Fruit fly (Drosophila melanogaster) whole organism, prepupa: ENCODE measurements around the gene Hmbs.

Experiments
- CG10631 ChIP-seq: fragments of 200-800 bp; sonication (Bioruptor generic); optimal IDR thresholded peaks from 2 replicates; lab custom pipeline; 2016; ENCODE audit warnings: missing biosample characterization, missing genetic modification characterization
- CG10669 ChIP-seq: fragments of 200-800 bp; sonication (Bioruptor generic); optimal IDR thresholded peaks from 3 replicates; lab custom pipeline; 2018; ENCODE audit warnings: missing biosample characterization, mild to moderate bottlenecking, missing genetic modification characterization, moderate library complexity
- CG11762 ChIP-seq: fragments of 200-800 bp; sonication (Bioruptor generic); optimal IDR thresholded peaks from 3 replicates; lab custom pipeline; 2016; ENCODE audit warnings: missing biosample characterization, missing genetic modification characterization; ENCODE audit not compliant: insufficient read depth
- CG15336 ChIP-seq: fragments of 200-800 bp; sonication (Bioruptor generic); IDR thresholded peaks from 2 replicates; pipeline ENCODE4 v1.3.6; 2022; ENCODE audit warnings: missing biosample characterization, missing genetic modification characterization
- CG1621 ChIP-seq: fragments of 200-800 bp; sonication (Bioruptor generic); optimal IDR thresholded peaks from 3 replicates; lab custom pipeline; 2018; ENCODE audit warnings: missing biosample characterization, mild to moderate bottlenecking, missing genetic modification characterization
- CG16779 ChIP-seq: fragments of 200-800 bp; sonication (Bioruptor generic); optimal IDR thresholded peaks from 3 replicates; lab custom pipeline; 2017; ENCODE audit warnings: missing biosample characterization, mild to moderate bottlenecking, missing genetic modification characterization
- CG3032 ChIP-seq: fragments of 200-800 bp; optimal IDR thresholded peaks from 2 replicates; lab custom pipeline; 2019; ENCODE audit warnings: missing biosample characterization, mild to moderate bottlenecking, missing genetic modification characterization, moderate library complexity
- CG31627 ChIP-seq: fragments of 200-800 bp; sonication (Bioruptor generic); optimal IDR thresholded peaks from 3 replicates; lab custom pipeline; 2016; ENCODE audit warnings: missing biosample characterization, missing genetic modification characterization
- CG32006 ChIP-seq: fragments of 200-800 bp; sonication (Bioruptor generic); optimal IDR thresholded peaks from 3 replicates; lab custom pipeline; 2017; ENCODE audit warnings: missing biosample characterization, mild to moderate bottlenecking, missing genetic modification characterization
- CG34406 ChIP-seq: fragments of 200-800 bp; sonication (Bioruptor generic); optimal IDR thresholded peaks from 3 replicates; lab custom pipeline; 2016; ENCODE audit warnings: missing biosample characterization, missing genetic modification characterization
- CG3919 ChIP-seq: fragments of 200-800 bp; sonication (Bioruptor generic); optimal IDR thresholded peaks from 3 replicates; lab custom pipeline; 2016; ENCODE audit warnings: missing biosample characterization, missing genetic modification characterization
- CG4318 ChIP-seq: fragments of 200-800 bp; sonication (Bioruptor generic); optimal IDR thresholded peaks from 3 replicates; lab custom pipeline; 2017; ENCODE audit warnings: missing biosample characterization, mild to moderate bottlenecking, missing genetic modification characterization
- CG6163 ChIP-seq: fragments of 200-800 bp; sonication (Bioruptor generic); IDR thresholded peaks from 3 replicates; pipeline ENCODE4 v1.3.6; 2022; ENCODE audit warnings: missing biosample characterization, missing genetic modification characterization
- CG6276 ChIP-seq: fragments of 200-800 bp; sonication (Bioruptor generic); optimal IDR thresholded peaks from 2 replicates; lab custom pipeline; 2017; ENCODE audit warnings: missing biosample characterization, mild to moderate bottlenecking, missing genetic modification characterization
- CG6792 ChIP-seq: fragments of 200-800 bp; sonication (Bioruptor generic); optimal IDR thresholded peaks from 3 replicates; lab custom pipeline; 2016; ENCODE audit warnings: missing biosample characterization, missing genetic modification characterization
- CG7368 ChIP-seq: fragments of 200-800 bp; sonication (Bioruptor generic); optimal IDR thresholded peaks from 3 replicates; lab custom pipeline; 2016; ENCODE audit warnings: missing biosample characterization, missing genetic modification characterization
- CG8319 ChIP-seq: fragments of 200-800 bp; sonication (Bioruptor generic); optimal IDR thresholded peaks from 3 replicates; lab custom pipeline; 2016; ENCODE audit warnings: missing biosample characterization, missing genetic modification characterization
- Eip75B ChIP-seq: fragments of 200-800 bp; sonication (Bioruptor generic); optimal IDR thresholded peaks from 3 replicates; lab custom pipeline; 2016; ENCODE audit warnings: missing biosample characterization, missing genetic modification characterization
- Eip78C ChIP-seq: fragments of 200-800 bp; sonication (Bioruptor generic); peaks from one replicate; lab custom pipeline; 2016; ENCODE audit warnings: missing biosample characterization, missing genetic modification characterization
- Eip93F ChIP-seq: fragments of 200-800 bp; sonication (Bioruptor generic); optimal IDR thresholded peaks from 2 replicates; lab custom pipeline; 2016; ENCODE audit warnings: missing biosample characterization, mild to moderate bottlenecking, missing genetic modification characterization
- Ets21C ChIP-seq: fragments of 200-800 bp; sonication (Bioruptor generic); optimal IDR thresholded peaks from 3 replicates; lab custom pipeline; 2016; ENCODE audit warnings: missing biosample characterization, missing genetic modification characterization
- Ets96B ChIP-seq: fragments of 200-800 bp; optimal IDR thresholded peaks from 2 replicates; lab custom pipeline; 2019; ENCODE audit warnings: missing biosample characterization, mild to moderate bottlenecking, missing genetic modification characterization, moderate library complexity
- Hr39 ChIP-seq: fragments of 200-800 bp; sonication (Bioruptor generic); optimal IDR thresholded peaks from 2 replicates; lab custom pipeline; 2016; ENCODE audit warnings: missing biosample characterization, missing genetic modification characterization
- Hr4 ChIP-seq: fragments of 200-800 bp; sonication (Bioruptor generic); optimal IDR thresholded peaks from 3 replicates; lab custom pipeline; 2016; ENCODE audit warnings: missing biosample characterization, missing genetic modification characterization
- Met ChIP-seq: fragments of 200-800 bp; sonication (Bioruptor generic); optimal IDR thresholded peaks from 3 replicates; lab custom pipeline; 2016; ENCODE audit warnings: missing biosample characterization, missing genetic modification characterization
- OdsH ChIP-seq: fragments of 200-800 bp; sonication (Bioruptor generic); optimal IDR thresholded peaks from 3 replicates; lab custom pipeline; 2016; ENCODE audit warnings: missing biosample characterization, missing genetic modification characterization
- Smox ChIP-seq: fragments of 200-800 bp; sonication (Bioruptor generic); optimal IDR thresholded peaks from 3 replicates; lab custom pipeline; 2016; ENCODE audit warnings: missing biosample characterization, missing genetic modification characterization
- Sox102F ChIP-seq: fragments of 200-800 bp; sonication (Bioruptor generic); optimal IDR thresholded peaks from 2 replicates; lab custom pipeline; 2016; ENCODE audit warnings: missing biosample characterization, mild to moderate bottlenecking, missing genetic modification characterization
- Sox14 ChIP-seq: fragments of 200-800 bp; sonication (Bioruptor generic); optimal IDR thresholded peaks from 3 replicates; lab custom pipeline; 2016; ENCODE audit warnings: missing biosample characterization, missing genetic modification characterization
- Sox15 ChIP-seq: fragments of 200-800 bp; sonication (Bioruptor generic); optimal IDR thresholded peaks from 3 replicates; lab custom pipeline; 2016; ENCODE audit warnings: missing biosample characterization, missing genetic modification characterization
- achi ChIP-seq: fragments of 200-800 bp; sonication (Bioruptor generic); optimal IDR thresholded peaks from 3 replicates; lab custom pipeline; 2016; ENCODE audit warnings: missing biosample characterization, missing genetic modification characterization
- acj6 ChIP-seq: fragments of 200-800 bp; sonication (Bioruptor generic); optimal IDR thresholded peaks from 3 replicates; lab custom pipeline; 2016; ENCODE audit warnings: missing biosample characterization, missing genetic modification characterization
- cyc ChIP-seq: fragments of 200-800 bp; sonication (Bioruptor generic); optimal IDR thresholded peaks from 3 replicates; lab custom pipeline; 2016; ENCODE audit warnings: missing biosample characterization, missing genetic modification characterization
- dac ChIP-seq: fragments of 200-800 bp; sonication (Bioruptor generic); optimal IDR thresholded peaks from 2 replicates; lab custom pipeline; 2017; ENCODE audit warnings: missing biosample characterization, mild to moderate bottlenecking, missing genetic modification characterization
- eg ChIP-seq: fragments of 200-800 bp; sonication (Bioruptor generic); IDR thresholded peaks from 3 replicates; pipeline ENCODE4 v1.3.6; 2022; ENCODE audit warnings: missing biosample characterization, missing genetic modification characterization
- esn ChIP-seq: fragments of 200-800 bp; sonication (Bioruptor generic); optimal IDR thresholded peaks from 2 replicates; lab custom pipeline; 2016; ENCODE audit warnings: missing biosample characterization, mild to moderate bottlenecking, missing genetic modification characterization, moderate library complexity
- fd85E ChIP-seq: fragments of 200-800 bp; sonication (Bioruptor generic); optimal IDR thresholded peaks from 3 replicates; lab custom pipeline; 2016; ENCODE audit warnings: missing biosample characterization, missing genetic modification characterization
- lz ChIP-seq: fragments of 200-800 bp; sonication (Bioruptor generic); optimal IDR thresholded peaks from 3 replicates; lab custom pipeline; 2016; ENCODE audit warnings: missing biosample characterization, missing genetic modification characterization
- net ChIP-seq: fragments of 200-800 bp; sonication (Bioruptor generic); optimal IDR thresholded peaks from 3 replicates; lab custom pipeline; 2016; ENCODE audit warnings: missing biosample characterization, missing genetic modification characterization
- pdm3 ChIP-seq: fragments of 200-800 bp; sonication (Bioruptor generic); optimal IDR thresholded peaks from 3 replicates; lab custom pipeline; 2016; ENCODE audit warnings: missing biosample characterization, missing genetic modification characterization
- spab ChIP-seq: fragments of 200-800 bp; sonication (Bioruptor generic); optimal IDR thresholded peaks from 2 replicates; lab custom pipeline; 2017; ENCODE audit warnings: missing biosample characterization, mild to moderate bottlenecking, missing genetic modification characterization, missing genetic modification reagents
- ss ChIP-seq, 2 experiments: fragments of 200-800 bp; sonication (Bioruptor generic); optimal IDR thresholded peaks; 2 replicates in 1 of 2; 3 replicates in 1 of 2; lab custom pipeline; 2017 to 2018; ENCODE audit warnings: mild to moderate bottlenecking in 2 of 2, missing biosample characterization in 2 of 2, missing genetic modification characterization in 2 of 2, moderate library complexity in 1 of 2
- svp ChIP-seq: fragments of 200-800 bp; sonication (Bioruptor generic); peaks from one replicate; lab custom pipeline; 2016; ENCODE audit warnings: missing biosample characterization, missing genetic modification characterization
- vri ChIP-seq: fragments of 200-800 bp; sonication (Bioruptor generic); optimal IDR thresholded peaks from 3 replicates; lab custom pipeline; 2016; ENCODE audit warnings: missing biosample characterization, mild to moderate bottlenecking, missing genetic modification characterization

Hmbs gene

DNA sequence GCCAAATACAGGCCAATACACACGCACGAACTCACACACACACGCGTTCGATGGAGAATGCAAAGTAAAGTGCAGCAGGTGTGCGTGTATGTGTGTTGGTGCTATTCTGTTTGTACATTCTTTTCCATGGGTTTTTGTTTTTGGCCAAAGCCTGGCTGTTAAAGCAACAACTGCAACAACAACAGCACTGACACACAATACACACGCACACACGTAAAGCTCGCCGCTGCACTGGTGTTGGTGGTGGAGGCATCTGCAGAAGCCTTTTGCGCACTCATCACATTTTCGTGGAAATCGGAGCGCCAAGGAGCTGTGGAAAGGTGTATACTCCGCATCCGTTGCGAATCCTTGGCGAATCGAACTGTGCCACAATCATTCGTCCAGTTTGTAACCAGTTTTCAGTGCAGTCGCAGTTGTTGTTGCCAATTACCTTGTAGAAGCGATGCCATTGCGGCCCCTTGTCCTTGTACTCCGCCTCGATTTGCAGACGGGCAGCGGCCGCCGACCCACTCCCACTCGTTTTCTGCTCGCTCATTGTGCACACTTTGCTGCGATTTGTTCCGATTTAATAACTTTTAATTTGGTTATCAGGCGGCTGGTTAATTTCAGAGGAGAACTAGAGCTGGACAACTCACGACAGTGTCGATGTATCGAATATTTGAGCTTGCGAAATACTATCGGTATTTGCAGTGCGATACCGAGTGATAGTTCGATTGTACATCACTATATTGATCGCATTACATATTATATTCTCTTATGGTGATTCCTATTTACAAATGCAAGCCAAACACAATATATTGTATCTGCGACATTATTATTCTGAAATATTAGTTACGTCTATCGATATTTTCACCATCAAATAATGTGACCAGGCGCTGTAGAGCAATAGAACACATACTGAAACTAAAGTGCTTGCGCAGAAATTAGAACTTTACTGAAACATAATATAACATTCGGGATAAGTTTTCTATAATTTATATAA lies 15.5 kb downstream of the Hmbs start:
- no peak for TF ChIP-seq CG10669 (GFP tag; lab: Kevin White, UChicago)
- peak; percentile 31 for TF ChIP-seq Ets21C (GFP tag; lab: Kevin White, UChicago)
- TF ChIP-seq Eip75B (GFP tag; lab: Kevin White, UChicago): peak; percentile 10
- peak; percentile 52 for TF ChIP-seq Smox (GFP tag; lab: Kevin White, UChicago)
- peak; percentile 31 for TF ChIP-seq Met (GFP tag; lab: Kevin White, UChicago)
- peak; percentile 34 for TF ChIP-seq CG3919 (GFP tag; lab: Kevin White, UChicago)
- TF ChIP-seq lz (GFP tag; lab: Kevin White, UChicago): peak; percentile 46
- TF ChIP-seq CG34406 (GFP tag; lab: Kevin White, UChicago): peak; percentile 25
- TF ChIP-seq Sox102F (GFP tag; lab: Kevin White, UChicago): peak; percentile 30
- TF ChIP-seq fd85E (GFP tag; lab: Kevin White, UChicago): no peak
- TF ChIP-seq CG16779 (tag; lab: Kevin White, UChicago): no peak
- TF ChIP-seq dac (GFP tag; lab: Kevin White, UChicago): no peak
- TF ChIP-seq esn (GFP tag; lab: Kevin White, UChicago): peak; percentile 47
- peak; percentile 5 for TF ChIP-seq CG8319 (GFP tag; lab: Kevin White, UChicago)
- peak; percentile 2 for TF ChIP-seq Sox15
- TF ChIP-seq ss (GFP tag; optimal IDR thresholded peaks at IDR 0.05; lab: Kevin White, UChicago): peak in 1 of 2 experiments; percentile 7
- peak; percentile 47 for TF ChIP-seq vri
- no peak for TF ChIP-seq CG6276 (GFP tag; lab: Kevin White, UChicago)
- peak; percentile 45 for TF ChIP-seq OdsH
- peak; percentile 0 for TF ChIP-seq net (GFP tag; lab: Kevin White, UChicago)
- TF ChIP-seq eg (GFP tag; lab: Robert Waterston, UW): peak; percentile 38; the same call in 1 of the 3 replicates
- TF ChIP-seq CG6792 (GFP tag; lab: Kevin White, UChicago): peak; percentile 34
- TF ChIP-seq CG32006: peak; percentile 45
- peak; percentile 44; the same call in 2 of the 3 replicates for TF ChIP-seq CG6163 (GFP tag; lab: Robert Waterston, UW)
- no peak for TF ChIP-seq CG15336 (GFP tag; lab: Robert Waterston, UW)
- peak; percentile 73 for TF ChIP-seq svp (GFP tag; lab: Kevin White, UChicago)
- TF ChIP-seq CG11762 (GFP tag; lab: Kevin White, UChicago): peak; percentile 5
- TF ChIP-seq Eip93F (GFP tag; lab: Kevin White, UChicago): peak; percentile 11
- no peak for TF ChIP-seq CG1621 (tag; lab: Kevin White, UChicago)
- peak; percentile 67 for TF ChIP-seq Eip78C
- peak; percentile 45 for TF ChIP-seq pdm3
- TF ChIP-seq spab (GFP tag; lab: Kevin White, UChicago): no peak
- TF ChIP-seq achi (GFP tag; lab: Kevin White, UChicago): peak; percentile 27
- peak; percentile 35 for TF ChIP-seq CG31627 (GFP tag; lab: Kevin White, UChicago)
- peak; percentile 37 for TF ChIP-seq acj6 (GFP tag; lab: Kevin White, UChicago)
- TF ChIP-seq CG10631 (GFP tag; lab: Kevin White, UChicago): peak; percentile 51
- TF ChIP-seq CG4318 (GFP tag; lab: Kevin White, UChicago): no peak
- peak; percentile 40 for TF ChIP-seq cyc (GFP tag; lab: Kevin White, UChicago)
- TF ChIP-seq Hr39 (GFP tag; lab: Kevin White, UChicago): peak; percentile 47
- TF ChIP-seq Sox14 (GFP tag; lab: Kevin White, UChicago): peak; percentile 30
- peak; percentile 32 for TF ChIP-seq Ets96B (tag; lab: Kevin White, UChicago)
- TF ChIP-seq Hr4 (GFP tag; lab: Kevin White, UChicago): peak; percentile 35
- TF ChIP-seq CG3032: peak; percentile 28
- TF ChIP-seq CG7368 (GFP tag; lab: Kevin White, UChicago): no peak
- TF ChIP-seq, all 60 proteins: peak for 34
